Worm (Caenorhabditis elegans) whole organism, L4 larva: Measurements from ENCODE around the gene F46H5.2.
A peak's percentile ranks its signal among the peaks of the same experiment; 100 is the strongest.

ENCODE experiments used
- F10B5.3 ChIP-seq: sonication (generic microtip); optimal IDR thresholded peaks from 2 replicates; lab custom pipeline; 2016; ENCODE audit warnings: mild to moderate bottlenecking, missing genetic modification characterization, missing compliant biosample characterization
- F37D6.2 ChIP-seq: sonication (generic microtip); optimal IDR thresholded peaks from 2 replicates; lab custom pipeline; 2016; ENCODE audit warnings: mild to moderate bottlenecking, missing genetic modification characterization, missing compliant biosample characterization
- T20F7.1 ChIP-seq: fragments of 200-800 bp; sonication (Bioruptor generic); optimal IDR thresholded peaks from 2 replicates; lab custom pipeline; 2018; ENCODE audit warnings: mild to moderate bottlenecking, missing genetic modification characterization, missing compliant biosample characterization
- Y75B8A.6 ChIP-seq: fragments of 200-800 bp; sonication (Bioruptor generic); IDR thresholded peaks from 2 replicates; pipeline ENCODE4 v1.3.6; 2022; ENCODE audit warnings: missing genetic modification reagents, missing genetic modification characterization, missing compliant biosample characterization
- ZK546.5 ChIP-seq, 2 experiments: sonication (generic microtip); optimal IDR thresholded peaks; 2 replicates each; lab custom pipeline; 2017; ENCODE audit warnings: missing biosample characterization in 2 of 2, missing genetic modification characterization in 2 of 2
- aha-1 ChIP-seq: fragments of 150-350 bp; peaks from one replicate; lab custom pipeline; 2014; ENCODE audit warnings: missing biosample characterization, missing genetic modification characterization
- ama-1 ChIP-seq: fragments of 150-350 bp; optimal IDR thresholded peaks from 2 replicates; lab custom pipeline; 2014; ENCODE audit warnings: inconsistent platforms, mixed read lengths
- ceh-20 ChIP-seq: fragments of 200-800 bp; sonication (Bioruptor generic); IDR thresholded peaks from 2 replicates; pipeline ENCODE4 v1.3.6; 2022; ENCODE audit warnings: missing genetic modification reagents, missing genetic modification characterization, missing compliant biosample characterization
- ceh-28 ChIP-seq: fragments of 150-350 bp; optimal IDR thresholded peaks from 2 replicates; lab custom pipeline; 2014; ENCODE audit warnings: missing biosample characterization, missing genetic modification reagents, missing genetic modification characterization
- ceh-44 ChIP-seq: fragments of 200-800 bp; sonication (Bioruptor generic); IDR thresholded peaks from 2 replicates; pipeline ENCODE4 v1.3.6; 2022; ENCODE audit warnings: missing genetic modification reagents, missing genetic modification characterization, missing compliant biosample characterization
- ces-1 ChIP-seq: fragments of 150-350 bp; sonication (generic microtip); optimal IDR thresholded peaks from 4 replicates; lab custom pipeline; 2014; ENCODE audit warnings: missing biosample characterization, missing genetic modification reagents, missing genetic modification characterization
- cey-2 ChIP-seq: sonication (generic microtip); optimal IDR thresholded peaks from 3 replicates; lab custom pipeline; 2017; ENCODE audit warnings: missing genetic modification characterization, mild to moderate bottlenecking, missing compliant biosample characterization, antibody characterized with exemption, borderline replicate concordance; ENCODE audit not compliant: insufficient read depth
- dmd-8 ChIP-seq: fragments of 200-800 bp; sonication (Bioruptor generic); IDR thresholded peaks from 2 replicates; pipeline ENCODE4 v1.3.6; 2022; ENCODE audit warnings: missing genetic modification characterization, missing compliant biosample characterization
- dmd-9 ChIP-seq: fragments of 200-800 bp; sonication (Bioruptor generic); IDR thresholded peaks from 2 replicates; pipeline ENCODE4 v1.3.6; 2022; ENCODE audit warnings: missing genetic modification reagents, missing genetic modification characterization, missing compliant biosample characterization
- duxl-1 ChIP-seq: sonication (generic microtip); optimal IDR thresholded peaks from 2 replicates; lab custom pipeline; 2016; ENCODE audit warnings: mild to moderate bottlenecking, missing genetic modification characterization, moderate library complexity, missing compliant biosample characterization; ENCODE audit not compliant: poor library complexity
- dve-1 ChIP-seq: sonication (generic microtip); optimal IDR thresholded peaks from 2 replicates; lab custom pipeline; 2017; ENCODE audit warnings: antibody characterized with exemption, mild to moderate bottlenecking, missing genetic modification characterization, missing compliant biosample characterization; ENCODE audit not compliant: insufficient read depth
- egl-27 ChIP-seq: sonication (generic microtip); optimal IDR thresholded peaks from 3 replicates; lab custom pipeline; 2017; ENCODE audit warnings: missing biosample characterization, missing genetic modification reagents, missing genetic modification characterization
- fkh-10 ChIP-seq: fragments of 150-350 bp; optimal IDR thresholded peaks from 2 replicates; lab custom pipeline; 2014; ENCODE audit warnings: missing biosample characterization, missing genetic modification reagents, missing genetic modification characterization
- fos-1 ChIP-seq: fragments of 150-350 bp; optimal IDR thresholded peaks from 2 replicates; lab custom pipeline; 2014; ENCODE audit warnings: missing biosample characterization, missing genetic modification characterization
- gei-8 ChIP-seq: fragments of 200-800 bp; sonication (Bioruptor generic); optimal IDR thresholded peaks from 2 replicates; lab custom pipeline; 2018; ENCODE audit warnings: mild to moderate bottlenecking, missing genetic modification characterization, missing compliant biosample characterization
- hif-1 ChIP-seq, 2 experiments: sonication (generic microtip); optimal IDR thresholded peaks; 2 replicates each; lab custom pipeline; 2016 to 2017; ENCODE audit warnings: missing compliant biosample characterization in 2 of 2, missing genetic modification characterization in 2 of 2, missing genetic modification reagents in 2 of 2, missing genotype in 2 of 2, mild to moderate bottlenecking in 1 of 2
- hlh-30 ChIP-seq: sonication (generic microtip); optimal IDR thresholded peaks from 2 replicates; lab custom pipeline; 2017; ENCODE audit warnings: antibody characterized with exemption, mild to moderate bottlenecking, missing genetic modification characterization, missing compliant biosample characterization; ENCODE audit not compliant: insufficient read depth
- hmg-1.1 ChIP-seq: fragments of 200-800 bp; sonication (Bioruptor generic); IDR thresholded peaks from 2 replicates; pipeline ENCODE4 v1.3.6; 2022; ENCODE audit warnings: missing genetic modification reagents, missing genetic modification characterization, missing compliant biosample characterization
- lin-29 ChIP-seq: fragments of 200-800 bp; sonication (Bioruptor generic); IDR thresholded peaks from 2 replicates; pipeline ENCODE4 v1.3.6; 2022; ENCODE audit warnings: missing genetic modification reagents, missing genetic modification characterization, missing compliant biosample characterization
- lir-3 ChIP-seq: sonication (generic microtip); optimal IDR thresholded peaks from 2 replicates; lab custom pipeline; 2016; ENCODE audit warnings: mild to moderate bottlenecking, missing genetic modification characterization, missing compliant biosample characterization
- lsy-2 ChIP-seq, 2 experiments: fragments of 150-350 bp in 1 of 2; sonication (generic microtip) in 1 of 2; optimal IDR thresholded peaks; 2 replicates each; lab custom pipeline; 2014 to 2017; ENCODE audit warnings: missing biosample characterization in 2 of 2, missing genetic modification characterization in 2 of 2
- mdl-1 ChIP-seq, 2 experiments: fragments of 150-350 bp in 1 of 2; sonication (generic microtip) in 1 of 2; optimal IDR thresholded peaks; 2 replicates each; lab custom pipeline; 2014 to 2017; ENCODE audit warnings: missing biosample characterization in 2 of 2, missing genetic modification characterization in 2 of 2
- mep-1 ChIP-seq: fragments of 150-350 bp; sonication (generic microtip); optimal IDR thresholded peaks from 3 replicates; lab custom pipeline; 2014; ENCODE audit warnings: missing biosample characterization, missing genetic modification characterization
- mxl-3 ChIP-seq: fragments of 200-800 bp; sonication (Bioruptor generic); optimal IDR thresholded peaks from 2 replicates; lab custom pipeline; 2018; ENCODE audit warnings: mild to moderate bottlenecking, missing genetic modification characterization, missing compliant biosample characterization
- nhr-111 ChIP-seq: fragments of 200-800 bp; sonication (Bioruptor generic); optimal IDR thresholded peaks from 2 replicates; lab custom pipeline; 2018; ENCODE audit warnings: mild to moderate bottlenecking, missing genetic modification characterization, missing compliant biosample characterization
- nhr-237 ChIP-seq: sonication (generic microtip); optimal IDR thresholded peaks from 2 replicates; lab custom pipeline; 2017; ENCODE audit warnings: missing biosample characterization, missing genetic modification characterization
- nhr-25 ChIP-seq: sonication (generic microtip); optimal IDR thresholded peaks from 2 replicates; lab custom pipeline; 2017; ENCODE audit warnings: missing genetic modification characterization, mild to moderate bottlenecking, missing compliant biosample characterization, antibody characterized with exemption, moderate library complexity, borderline replicate concordance; ENCODE audit not compliant: insufficient read depth
- nhr-41 ChIP-seq: fragments of 200-800 bp; sonication (Bioruptor generic); IDR thresholded peaks from 2 replicates; pipeline ENCODE4 v1.3.6; 2022; ENCODE audit warnings: missing genetic modification reagents, missing genetic modification characterization, missing compliant biosample characterization
- nhr-42 ChIP-seq: fragments of 200-800 bp; sonication (Bioruptor generic); IDR thresholded peaks from 2 replicates; pipeline ENCODE4 v1.3.6; 2022; ENCODE audit warnings: missing genetic modification characterization, missing compliant biosample characterization
- nhr-77 ChIP-seq: fragments of 150-350 bp; optimal IDR thresholded peaks from 2 replicates; lab custom pipeline; 2014; ENCODE audit warnings: missing biosample characterization, missing genetic modification characterization
- pqm-1 ChIP-seq: sonication (generic microtip); optimal IDR thresholded peaks from 2 replicates; lab custom pipeline; 2017; ENCODE audit warnings: missing biosample characterization, missing genetic modification characterization
- rbr-2 ChIP-seq: sonication (generic microtip); optimal IDR thresholded peaks from 2 replicates; lab custom pipeline; 2016; ENCODE audit warnings: missing genotype, missing genetic modification characterization, missing compliant biosample characterization
- set-16 ChIP-seq: fragments of 200-800 bp; sonication (Bioruptor generic); IDR thresholded peaks from 2 replicates; pipeline ENCODE4 v1.3.6; 2022; ENCODE audit warnings: missing genetic modification reagents, missing genetic modification characterization, missing compliant biosample characterization
- snpc-4 ChIP-seq: fragments of 150-350 bp; optimal IDR thresholded peaks from 2 replicates; lab custom pipeline; 2014; ENCODE audit warnings: missing biosample characterization, missing genetic modification characterization
- tra-1 ChIP-seq: fragments of 200-800 bp; sonication (Bioruptor generic); IDR thresholded peaks from 2 replicates; pipeline ENCODE4 v1.3.6; 2022; ENCODE audit warnings: missing genetic modification reagents, missing genetic modification characterization, missing compliant biosample characterization
- unc-39 ChIP-seq: sonication (generic microtip); optimal IDR thresholded peaks from 2 replicates; lab custom pipeline; 2017; ENCODE audit warnings: missing biosample characterization, missing genetic modification characterization
- unc-62 ChIP-seq, 3 experiments: fragments of 150-350 bp in 1 of 3; sonication (generic microtip); optimal IDR thresholded peaks in 2 of 3; peaks in 1 of 3; 1 replicate in 1 of 3; 2 replicates in 2 of 3; lab custom pipeline; 2014 to 2017; ENCODE audit warnings: missing biosample characterization in 3 of 3, missing genetic modification characterization in 3 of 3, missing genetic modification reagents in 3 of 3, missing genotype in 1 of 3
- vab-7 ChIP-seq: fragments of 200-800 bp; sonication (Bioruptor generic); IDR thresholded peaks from 2 replicates; pipeline ENCODE4 v1.3.6; 2022; ENCODE audit warnings: missing genetic modification reagents, missing genetic modification characterization, missing compliant biosample characterization
- zip-2 ChIP-seq: fragments of 150-350 bp; optimal IDR thresholded peaks from 2 replicates; lab custom pipeline; 2014; ENCODE audit warnings: missing biosample characterization, missing genetic modification characterization
- ztf-7 ChIP-seq: fragments of 150-350 bp; optimal IDR thresholded peaks from 2 replicates; lab custom pipeline; 2014; ENCODE audit warnings: missing biosample characterization, missing genetic modification characterization

The F46H5.2 gene

DNA sequence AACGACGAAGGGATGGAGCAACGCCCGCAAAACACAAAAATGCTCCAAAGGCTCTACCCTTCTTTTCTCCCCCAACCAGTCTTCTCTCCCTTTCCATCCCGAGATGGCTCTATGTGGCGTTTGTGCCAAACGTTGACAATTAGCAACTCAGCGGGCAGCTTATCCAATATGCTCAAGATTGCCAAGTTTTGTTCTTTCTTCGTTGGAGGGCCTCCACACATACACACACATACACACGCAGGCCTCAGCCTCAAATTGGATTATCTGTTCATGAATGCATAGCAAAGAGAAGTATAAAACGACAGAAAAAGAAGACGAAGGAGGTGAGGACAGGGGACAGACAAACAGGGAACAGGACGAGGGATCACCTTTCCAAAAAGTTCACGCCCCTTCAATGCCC is 15.9 kb downstream of the F46H5.2 start:
- TF ChIP-seq set-16 (GFP tag; lab: Robert Waterston, UW) (peak; percentile 36; the same call in 1 of the 2 replicates), lin-29 (GFP tag; lab: Robert Waterston, UW) (no peak)

DNA sequence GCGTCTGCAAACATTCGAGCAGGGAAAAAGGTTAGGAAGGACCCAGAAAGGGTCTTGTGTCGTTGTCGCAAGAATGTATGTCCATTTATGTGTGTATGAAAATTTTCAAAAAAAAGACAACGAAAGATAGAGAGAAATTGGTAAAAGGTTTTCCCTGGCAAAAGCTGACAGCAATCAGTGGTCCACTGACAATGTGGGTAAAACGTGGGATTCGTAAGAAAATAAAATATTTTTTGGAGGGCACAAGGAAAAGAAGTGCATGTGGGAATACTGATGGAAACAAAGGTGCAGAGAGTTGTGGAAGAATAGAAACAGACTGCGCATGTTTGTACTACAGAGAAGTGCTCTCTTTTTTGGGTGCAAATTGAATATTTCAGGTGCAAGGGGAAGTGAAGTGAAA is 17.7 kb downstream of the F46H5.2 start:
- TF ChIP-seq aha-1 (tag; lab: Kevin White, UChicago) (peak; percentile 96), duxl-1 (no peak), fos-1 (tag; lab: Kevin White, UChicago) (no peak), ceh-28 (tag; lab: Kevin White, UChicago) (no peak), unc-62 (GFP tag; optimal IDR thresholded peaks at IDR 0.05 in 1 of 2; lab: Kevin White, UChicago) (peak in 1 of 2 experiments; percentile 8), unc-62 (tag; optimal IDR thresholded peaks at IDR 0.05; lab: Kevin White, UChicago) (no peak), vab-7 (GFP tag; lab: Robert Waterston, UW) (no peak), dmd-8 (no peak), ces-1 (GFP tag; lab: Kevin White, UChicago) (no peak), pqm-1 (no peak), nhr-25 (tag; lab: Kevin White, UChicago) (no peak), Y75B8A.6 (no peak), egl-27 (tag; lab: Kevin White, UChicago) (no peak), snpc-4 (tag; lab: Kevin White, UChicago) (no peak), hif-1 (tag; optimal IDR thresholded peaks at IDR 0.05; lab: Kevin White, UChicago) (no peak)
- TF ChIP-seq, all 104 proteins: peak for 2

DNA sequence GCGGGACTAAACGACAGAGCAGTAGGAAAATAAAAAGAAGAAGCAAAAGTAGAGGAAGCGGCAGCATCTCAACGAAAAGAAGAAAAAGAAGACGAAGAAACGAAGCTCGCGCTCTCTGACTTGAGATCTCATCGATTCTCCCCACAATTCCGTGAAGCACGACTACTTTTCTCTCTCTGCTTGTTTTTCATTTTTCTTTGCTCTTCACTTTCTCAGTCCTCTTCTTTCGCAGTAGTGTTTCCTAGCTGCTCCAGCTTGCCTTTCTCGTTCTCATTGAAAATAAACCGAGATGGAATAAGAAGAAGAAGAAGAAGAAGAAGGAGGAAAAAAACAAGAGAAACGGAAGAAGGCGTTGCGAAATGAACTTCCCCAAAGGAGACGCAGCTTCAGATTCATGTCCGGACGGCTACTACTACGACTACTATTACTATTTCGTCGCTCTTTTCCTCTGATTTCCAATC is 19.3 kb downstream of the F46H5.2 start:
- TF ChIP-seq ZK546.5 (tag; optimal IDR thresholded peaks at IDR 0.05; lab: Kevin White, UChicago) (no peak), zip-2 (tag; lab: Kevin White, UChicago) (no peak), ceh-28 (tag; lab: Kevin White, UChicago) (peak; percentile 10), nhr-42 (no peak), nhr-25 (tag; lab: Kevin White, UChicago) (no peak), unc-62 (GFP tag; optimal IDR thresholded peaks at IDR 0.05 in 1 of 2; lab: Kevin White, UChicago) (peak in 1 of 2 experiments; percentile 86), unc-62 (tag; optimal IDR thresholded peaks at IDR 0.05; lab: Kevin White, UChicago) (no peak), hlh-30 (tag; lab: Kevin White, UChicago) (peak; percentile 11), dmd-9 (GFP tag; lab: Robert Waterston, UW) (no peak), hmg-1.1 (GFP tag; lab: Robert Waterston, UW) (peak; percentile 55; the same call in 1 of the 2 replicates), lir-3 (no peak), ceh-20 (GFP tag; lab: Robert Waterston, UW) (no peak), gei-8 (GFP tag; lab: Kevin White, UChicago) (no peak), duxl-1 (no peak), unc-39 (no peak), mep-1 (tag; lab: Kevin White, UChicago) (peak; percentile 64), nhr-111 (GFP tag; lab: Kevin White, UChicago) (no peak), ama-1 (lab: Kevin White, UChicago) (no peak), egl-27 (tag; lab: Kevin White, UChicago) (no peak), nhr-77 (no peak), F10B5.3 (tag; lab: Kevin White, UChicago) (no peak), lsy-2 (tag; optimal IDR thresholded peaks at IDR 0.05; lab: Kevin White, UChicago) (peak; percentile 20 to 45), rbr-2 (tag; lab: Kevin White, UChicago) (peak; percentile 74), set-16 (GFP tag; lab: Robert Waterston, UW) (peak; percentile 38; the same call in 1 of the 2 replicates), tra-1 (GFP tag; lab: Robert Waterston, UW) (no peak), dve-1 (tag; lab: Kevin White, UChicago) (no peak), nhr-237 (no peak), F37D6.2 (peak; percentile 79), ztf-7 (tag; lab: Kevin White, UChicago) (no peak), vab-7 (GFP tag; lab: Robert Waterston, UW) (no peak), mxl-3 (GFP tag; lab: Kevin White, UChicago) (no peak), aha-1 (tag; lab: Kevin White, UChicago) (peak; percentile 96), ceh-44 (no peak), mdl-1 (tag; optimal IDR thresholded peaks at IDR 0.05; lab: Kevin White, UChicago) (peak in 1 of 2 experiments; percentile 45), fkh-10 (peak; percentile 96), cey-2 (tag; lab: Kevin White, UChicago) (no peak), nhr-41 (no peak), T20F7.1 (GFP tag; lab: Kevin White, UChicago) (no peak), pqm-1 (no peak)
